In genomic region chr3R:25647577-25648257, dm6 we compare ENCODE assay signal across 1 fruit fly cellular context.
TF ChIP-seq lines count a peak whose summit lies in the region.

No protein-coding gene starts in this region.

TF ChIP-seq in whole organism, embryonic, 481 proteins besides CTCF, POLR2A, EP300 and RAD21 (continued from another document and continues in another):
- TF ChIP-seq grn (GFP tag; optimal IDR thresholded peaks at IDR 0.05; lab: Kevin White, UChicago) (no peak), ttk (GFP tag; IDR thresholded peaks at IDR 0.05; lab: Robert Waterston, UW) (no peak), bcd (GFP tag; optimal IDR thresholded peaks at IDR 0.05; lab: Kevin White, UChicago) (peak; percentile 90), Doc3 (GFP tag; IDR thresholded peaks at IDR 0.05; lab: Robert Waterston, UW; ENCODE audit: partially characterized antibody) (peak; percentile 52; the same call in 2 of the 3 replicates), CG8359 (GFP tag; optimal IDR thresholded peaks at IDR 0.05; lab: Kevin White, UChicago; ENCODE audit: borderline replicate concordance) (no peak), da (GFP tag; optimal IDR thresholded peaks at IDR 0.05; lab: Kevin White, UChicago) (no peak), insv (GFP tag; optimal IDR thresholded peaks at IDR 0.05; lab: Kevin White, UChicago) (peak in 1 of 2 experiments; percentile 13), wdn (GFP tag; IDR thresholded peaks at IDR 0.05; lab: Robert Waterston, UW) (no peak), CG10321 (GFP tag; IDR thresholded peaks at IDR 0.05; lab: Robert Waterston, UW) (0 out of 2 replicates have a peak, but pooled peaks have one; percentile 28), NC2β (GFP tag; optimal IDR thresholded peaks at IDR 0.05; lab: Kevin White, UChicago) (no peak), Myb (GFP tag; optimal IDR thresholded peaks at IDR 0.05; lab: Kevin White, UChicago) (peak; percentile 13), Hand (GFP tag; optimal IDR thresholded peaks at IDR 0.05; lab: Kevin White, UChicago) (no peak), CoRest (tag; optimal IDR thresholded peaks at IDR 0.05; lab: Kevin White, UChicago) (peak; percentile 15), CG31224 (GFP tag; IDR thresholded peaks at IDR 0.05; lab: Robert Waterston, UW) (no peak), CG30431 (GFP tag; optimal IDR thresholded peaks at IDR 0.05; lab: Kevin White, UChicago) (no peak), HmgZ (tag; optimal IDR thresholded peaks at IDR 0.05; lab: Kevin White, UChicago) (peak; percentile 17), CG16863 (GFP tag; optimal IDR thresholded peaks at IDR 0.05; lab: Kevin White, UChicago) (no peak), Ets97D (GFP tag; optimal IDR thresholded peaks at IDR 0.05; lab: Kevin White, UChicago) (peak; percentile 85), Trl (optimal IDR thresholded peaks at IDR 0.05; lab: Kevin White, UChicago) (no peak), Trl (GFP tag; optimal IDR thresholded peaks at IDR 0.05; lab: Kevin White, UChicago) (peak; percentile 51), CG33213 (GFP tag; optimal IDR thresholded peaks at IDR 0.05; lab: Kevin White, UChicago) (peak; percentile 12), CG9727 (GFP tag; optimal IDR thresholded peaks at IDR 0.05; lab: Kevin White, UChicago) (no peak), kah (GFP tag; optimal IDR thresholded peaks at IDR 0.05; lab: Kevin White, UChicago) (no peak), Xrp1 (GFP tag; IDR thresholded peaks at IDR 0.05; lab: Robert Waterston, UW) (peak; percentile 35; the same call in 1 of the 2 replicates), CG11695 (GFP tag; IDR thresholded peaks at IDR 0.05; lab: Robert Waterston, UW) (peak; percentile 82), GATAe (GFP tag; conservative IDR thresholded peaks at IDR 0.05; lab: Robert Waterston, UW) (no peak), CG2129 (GFP tag; IDR thresholded peaks at IDR 0.05; lab: Robert Waterston, UW; ENCODE audit: partially characterized antibody) (no peak), ERR (GFP tag; optimal IDR thresholded peaks at IDR 0.05; lab: Kevin White, UChicago) (no peak), bbx (GFP tag; IDR thresholded peaks at IDR 0.05; lab: Robert Waterston, UW; ENCODE audit: partially characterized antibody) (peak; percentile 92), sqz (GFP tag; optimal IDR thresholded peaks at IDR 0.05; lab: Kevin White, UChicago) (peak; percentile 89), sob (GFP tag; IDR thresholded peaks at IDR 0.05; lab: Robert Waterston, UW) (peak; percentile 59), Aef1 (GFP tag; IDR thresholded peaks at IDR 0.05; lab: Robert Waterston, UW) (no peak), trem (tag; optimal IDR thresholded peaks at IDR 0.05; lab: Kevin White, UChicago) (peak; percentile 49), CG6254 (GFP tag; optimal IDR thresholded peaks at IDR 0.05; lab: Kevin White, UChicago) (peak; percentile 27), Hsf (GFP tag; optimal IDR thresholded peaks at IDR 0.05; lab: Kevin White, UChicago) (no peak), CG17802 (tag; optimal IDR thresholded peaks at IDR 0.05; lab: Kevin White, UChicago) (no peak), sug (tag; optimal IDR thresholded peaks at IDR 0.05; lab: Kevin White, UChicago) (peak; percentile 2), so (GFP tag; IDR thresholded peaks at IDR 0.05; lab: Robert Waterston, UW) (peak; percentile 22; the same call in 1 of the 3 replicates), lov (optimal IDR thresholded peaks at IDR 0.05; lab: Kevin White, UChicago) (no peak), lov (GFP tag; IDR thresholded peaks at IDR 0.05; lab: Robert Waterston, UW) (0 out of 3 replicates have a peak, but pooled peaks have one; percentile 64), CG12769 (tag; optimal IDR thresholded peaks at IDR 0.05; lab: Kevin White, UChicago) (no peak), CG5180 (GFP tag; optimal IDR thresholded peaks at IDR 0.05; lab: Kevin White, UChicago) (no peak), NC2α (GFP tag; optimal IDR thresholded peaks at IDR 0.05; lab: Kevin White, UChicago) (no peak), TFAM (GFP tag; optimal IDR thresholded peaks at IDR 0.05; lab: Kevin White, UChicago) (no peak), CG1603 (tag; optimal IDR thresholded peaks at IDR 0.05; lab: Kevin White, UChicago) (peak; percentile 71), Deaf1 (tag; optimal IDR thresholded peaks at IDR 0.05; lab: Kevin White, UChicago) (no peak), CG13123 (GFP tag; optimal IDR thresholded peaks at IDR 0.05; lab: Kevin White, UChicago) (no peak), tio (GFP tag; optimal IDR thresholded peaks at IDR 0.05; lab: Kevin White, UChicago) (no peak), Hr3 (GFP tag; optimal IDR thresholded peaks at IDR 0.05; lab: Kevin White, UChicago) (no peak), CG17385 (GFP tag; optimal IDR thresholded peaks at IDR 0.05; lab: Kevin White, UChicago) (peak; percentile 6), unc-4 (GFP tag; IDR thresholded peaks at IDR 0.05; lab: Robert Waterston, UW; ENCODE audit: partially characterized antibody) (peak; percentile 25; the same call in 1 of the 2 replicates), CG13424 (tag; optimal IDR thresholded peaks at IDR 0.05; lab: Kevin White, UChicago) (no peak), CG3281 (GFP tag; optimal IDR thresholded peaks at IDR 0.05; lab: Kevin White, UChicago) (no peak), CG12659 (GFP tag; optimal IDR thresholded peaks at IDR 0.05; lab: Kevin White, UChicago) (peak; percentile 30), CG30020 (tag; optimal IDR thresholded peaks at IDR 0.05; lab: Kevin White, UChicago) (no peak), kay (GFP tag; optimal IDR thresholded peaks at IDR 0.05; lab: Kevin White, UChicago) (no peak), Optix (GFP tag; IDR thresholded peaks at IDR 0.05; lab: Robert Waterston, UW) (no peak), CG3838 (GFP tag; optimal IDR thresholded peaks at IDR 0.05; lab: Kevin White, UChicago) (no peak), CG10366 (GFP tag; IDR thresholded peaks at IDR 0.05; lab: Robert Waterston, UW) (no peak), dmrt99B (tag; optimal IDR thresholded peaks at IDR 0.05; lab: Kevin White, UChicago) (no peak), mld (GFP tag; IDR thresholded peaks at IDR 0.05; lab: Robert Waterston, UW; ENCODE audit: partially characterized antibody) (peak; percentile 89), gfzf (GFP tag; optimal IDR thresholded peaks at IDR 0.05; lab: Kevin White, UChicago) (peak; percentile 7), Lpt (GFP tag; optimal IDR thresholded peaks at IDR 0.05; lab: Kevin White, UChicago) (no peak), CG32772 (GFP tag; IDR thresholded peaks at IDR 0.05; lab: Robert Waterston, UW) (peak; percentile 58; the same call in 1 of the 2 replicates), Nf-YC (tag; optimal IDR thresholded peaks at IDR 0.05; lab: Kevin White, UChicago) (no peak), sim (GFP tag; IDR thresholded peaks at IDR 0.05; lab: Robert Waterston, UW) (no peak), her (GFP tag; optimal IDR thresholded peaks at IDR 0.05; lab: Kevin White, UChicago) (no peak), Antp (GFP tag; optimal IDR thresholded peaks at IDR 0.05; lab: Kevin White, UChicago) (no peak), Dp (GFP tag; optimal IDR thresholded peaks at IDR 0.05; lab: Kevin White, UChicago) (peak; percentile 4), gcm (GFP tag; optimal IDR thresholded peaks at IDR 0.05; lab: Kevin White, UChicago) (peak; percentile 8), odd (GFP tag; optimal IDR thresholded peaks at IDR 0.05; lab: Kevin White, UChicago) (no peak), BtbVII (GFP tag; optimal IDR thresholded peaks at IDR 0.05; lab: Kevin White, UChicago) (no peak), CG15011 (GFP tag; optimal IDR thresholded peaks at IDR 0.05; lab: Kevin White, UChicago) (no peak), tll (GFP tag; optimal IDR thresholded peaks at IDR 0.05; lab: Kevin White, UChicago) (no peak), mam (GFP tag; optimal IDR thresholded peaks at IDR 0.05; lab: Kevin White, UChicago) (no peak), CG8290 (GFP tag; optimal IDR thresholded peaks at IDR 0.05; lab: Kevin White, UChicago) (peak; percentile 97), CG8290 (tag; optimal IDR thresholded peaks at IDR 0.05; lab: Kevin White, UChicago) (peak; percentile 65 to 98), otp (GFP tag; IDR thresholded peaks at IDR 0.05; lab: Robert Waterston, UW) (peak; percentile 34; the same call in 1 of the 3 replicates), CG13296 (GFP tag; optimal IDR thresholded peaks at IDR 0.05; lab: Kevin White, UChicago) (no peak), rib (GFP tag; IDR thresholded peaks at IDR 0.05; lab: Robert Waterston, UW) (no peak), Xbp1 (GFP tag; optimal IDR thresholded peaks at IDR 0.05; lab: Kevin White, UChicago) (peak; percentile 10), pum (GFP tag; optimal IDR thresholded peaks at IDR 0.05; lab: Kevin White, UChicago) (no peak), lab (GFP tag; optimal IDR thresholded peaks at IDR 0.05; lab: Kevin White, UChicago) (no peak), scrt (GFP tag; optimal IDR thresholded peaks at IDR 0.05; lab: Kevin White, UChicago) (no peak), fu2 (GFP tag; optimal IDR thresholded peaks at IDR 0.05; lab: Kevin White, UChicago) (no peak), dm (GFP tag; optimal IDR thresholded peaks at IDR 0.05; lab: Kevin White, UChicago) (peak; percentile 19), ash1 (GFP tag; optimal IDR thresholded peaks at IDR 0.05; lab: Kevin White, UChicago) (no peak), pan (optimal IDR thresholded peaks at IDR 0.05; lab: Kevin White, UChicago) (no peak), pan (GFP tag; optimal IDR thresholded peaks at IDR 0.05 in 1 of 2, IDR thresholded peaks at IDR 0.05 in 1 of 2) (no peak), Sry-β (GFP tag; optimal IDR thresholded peaks at IDR 0.05; lab: Kevin White, UChicago) (no peak), tap (tag; optimal IDR thresholded peaks at IDR 0.05; lab: Kevin White, UChicago) (no peak), ftz-f1 (GFP tag; optimal IDR thresholded peaks at IDR 0.05; lab: Kevin White, UChicago) (peak; percentile 39), zen2 (GFP tag; IDR thresholded peaks at IDR 0.05; lab: Robert Waterston, UW; ENCODE audit: partially characterized antibody) (peak; percentile 65; the same call in 2 of the 3 replicates), CG30403 (GFP tag; optimal IDR thresholded peaks at IDR 0.05; lab: Kevin White, UChicago) (no peak), hbn (GFP tag; IDR thresholded peaks at IDR 0.05; lab: Robert Waterston, UW; ENCODE audit: partially characterized antibody) (peak; percentile 55; the same call in 1 of the 2 replicates), Neu2 (GFP tag; optimal IDR thresholded peaks at IDR 0.05; lab: Kevin White, UChicago; ENCODE audit: borderline replicate concordance) (peak; percentile 3), p53 (GFP tag; optimal IDR thresholded peaks at IDR 0.05; lab: Kevin White, UChicago) (no peak), nerfin-2 (GFP tag; IDR thresholded peaks at IDR 0.05; lab: Robert Waterston, UW; ENCODE audit: partially characterized antibody) (peak; percentile 89), eve (GFP tag; optimal IDR thresholded peaks at IDR 0.05; lab: Kevin White, UChicago) (no peak), CG11456 (GFP tag; IDR thresholded peaks at IDR 0.05; lab: Robert Waterston, UW) (no peak), Six4 (GFP tag; optimal IDR thresholded peaks at IDR 0.05; lab: Kevin White, UChicago) (no peak), esg (GFP tag; conservative IDR thresholded peaks at IDR 0.05; lab: Robert Waterston, UW) (no peak), CG18599 (GFP tag; optimal IDR thresholded peaks at IDR 0.05; lab: Kevin White, UChicago) (no peak), maf-S (GFP tag; optimal IDR thresholded peaks at IDR 0.05; lab: Kevin White, UChicago) (no peak), nau (GFP tag; optimal IDR thresholded peaks at IDR 0.05; lab: Kevin White, UChicago) (no peak), chif (GFP tag; optimal IDR thresholded peaks at IDR 0.05; lab: Kevin White, UChicago) (no peak), CG2199 (GFP tag; IDR thresholded peaks at IDR 0.05; lab: Robert Waterston, UW) (0 out of 3 replicates have a peak, but pooled peaks have one; percentile 55), vnd (GFP tag; IDR thresholded peaks at IDR 0.05; lab: Robert Waterston, UW; ENCODE audit: partially characterized antibody) (peak; percentile 67), CG9932 (GFP tag; IDR thresholded peaks at IDR 0.05; lab: Robert Waterston, UW) (no peak), danr (GFP tag; IDR thresholded peaks at IDR 0.05; lab: Robert Waterston, UW) (no peak), repo (GFP tag; optimal IDR thresholded peaks at IDR 0.05; lab: Kevin White, UChicago) (no peak), CG4820 (GFP tag; optimal IDR thresholded peaks at IDR 0.05; lab: Kevin White, UChicago) (no peak), seq (GFP tag; IDR thresholded peaks at IDR 0.05; lab: Robert Waterston, UW) (no peak), onecut (GFP tag; IDR thresholded peaks at IDR 0.05; lab: Robert Waterston, UW) (peak; percentile 12), peb (GFP tag; IDR thresholded peaks at IDR 0.05; lab: Robert Waterston, UW) (no peak), CG1832 (GFP tag; optimal IDR thresholded peaks at IDR 0.05; lab: Kevin White, UChicago) (peak; percentile 65), lbe (GFP tag; optimal IDR thresholded peaks at IDR 0.05; lab: Kevin White, UChicago) (no peak), luna (GFP tag; optimal IDR thresholded peaks at IDR 0.05; lab: Kevin White, UChicago) (no peak), CG13775 (GFP tag; optimal IDR thresholded peaks at IDR 0.05; lab: Kevin White, UChicago) (no peak), CG6813 (GFP tag; optimal IDR thresholded peaks at IDR 0.05; lab: Kevin White, UChicago) (no peak), Tbp (GFP tag; optimal IDR thresholded peaks at IDR 0.05; lab: Kevin White, UChicago) (no peak), CG10274 (GFP tag; optimal IDR thresholded peaks at IDR 0.05; lab: Kevin White, UChicago) (no peak), CG2889 (GFP tag; IDR thresholded peaks at IDR 0.05; lab: Robert Waterston, UW) (no peak), Hmr (GFP tag; optimal IDR thresholded peaks at IDR 0.05; lab: Kevin White, UChicago) (peak; percentile 16), zen (tag; optimal IDR thresholded peaks at IDR 0.05; lab: Kevin White, UChicago) (peak; percentile 63), CG12299 (tag; optimal IDR thresholded peaks at IDR 0.05; lab: Kevin White, UChicago) (no peak), pb (GFP tag; optimal IDR thresholded peaks at IDR 0.05; lab: Kevin White, UChicago) (no peak), CHES-1-like (GFP tag; optimal IDR thresholded peaks at IDR 0.05; lab: Kevin White, UChicago) (no peak), CG1792 (GFP tag; optimal IDR thresholded peaks at IDR 0.05; lab: Kevin White, UChicago) (no peak), Awh (GFP tag; IDR thresholded peaks at IDR 0.05; lab: Robert Waterston, UW) (no peak), CG2875 (GFP tag; optimal IDR thresholded peaks at IDR 0.05; lab: Kevin White, UChicago) (peak; percentile 29), stc (GFP tag; IDR thresholded peaks at IDR 0.05; lab: Robert Waterston, UW) (no peak), CG6683 (GFP tag; optimal IDR thresholded peaks at IDR 0.05; lab: Kevin White, UChicago) (no peak), gcm2 (GFP tag; optimal IDR thresholded peaks at IDR 0.05; lab: Kevin White, UChicago) (no peak)
